Worm (Caenorhabditis elegans): Measurements from ENCODE around the gene dmsr-5.

The dmsr-5 gene

ce11 chrIII:11012264-11012663 lies 17.2 kb upstream of the dmsr-5 start, which contains the start of gene kvs-4:
Gene kvs-4, plus strand, starts transcription at chrIII:11012564.
- TF ChIP-seq T26A5.8 (tag; optimal IDR thresholded peaks at IDR 0.05) (no peak), snpc-1.1 (tag; optimal IDR thresholded peaks at IDR 0.05; ENCODE audit: insufficient read depth) (no peak), pha-4 (tag; optimal IDR thresholded peaks at IDR 0.05) (no peak), F23B12.7 (tag; optimal IDR thresholded peaks at IDR 0.05; ENCODE audit: insufficient read depth) (no peak), tlf-1 (GFP tag; optimal IDR thresholded peaks at IDR 0.05) (no peak), egl-18 (GFP tag; IDR thresholded peaks at IDR 0.05) (no peak), sptf-2 (GFP tag; optimal IDR thresholded peaks at IDR 0.05) (no peak), nfya-1 (tag; optimal IDR thresholded peaks at IDR 0.05; ENCODE audit: borderline replicate concordance, insufficient read depth) (no peak), Y79H2A.3 (GFP tag; conservative IDR thresholded peaks at IDR 0.05) (no peak), T07F8.4 (tag; optimal IDR thresholded peaks at IDR 0.05) (no peak)

ce11 chrIII:11010597-11010996 lies 15.5 kb upstream of the dmsr-5 start:
- TF ChIP-seq F10E7.11 (tag; optimal IDR thresholded peaks at IDR 0.05) (no peak), hrde-1 (tag; optimal IDR thresholded peaks at IDR 0.05; ENCODE audit: borderline replicate concordance) (peak; percentile 14), Y53G8AR.9 (GFP tag; conservative IDR thresholded peaks at IDR 0.05) (0 out of 2 replicates have a peak, but pooled peaks have one; percentile 35), madf-6 (GFP tag; IDR thresholded peaks at IDR 0.05) (peak; percentile 47; the same call in 1 of the 2 replicates), F33H1.4 (GFP tag; IDR thresholded peaks at IDR 0.05) (0 out of 2 replicates have a peak, but pooled peaks have one; percentile 6)

- TF ChIP-seq mxl-1 (tag; optimal IDR thresholded peaks at IDR 0.05) (no peak), attf-6 (GFP tag; IDR thresholded peaks at IDR 0.05) (peak; percentile 45), attf-3 (GFP tag; conservative IDR thresholded peaks at IDR 0.05) (peak; percentile 33; the same call in 1 of the 2 replicates), madf-6 (GFP tag; IDR thresholded peaks at IDR 0.05) (peak; percentile 66), Y53G8AR.9 (GFP tag; conservative IDR thresholded peaks at IDR 0.05) (peak; percentile 71; the same call in 1 of the 2 replicates), hmg-1.2 (GFP tag; IDR thresholded peaks at IDR 0.05) (0 out of 2 replicates have a peak, but pooled peaks have one; percentile 9), lin-54 (GFP tag; optimal IDR thresholded peaks at IDR 0.05) (peak; percentile 37), die-1 (tag; optimal IDR thresholded peaks at IDR 0.05) (no peak), ceh-91 (GFP tag; IDR thresholded peaks at IDR 0.05) (peak; percentile 23; the same call in 1 of the 2 replicates), cebp-1 (GFP tag; IDR thresholded peaks at IDR 0.05) (no peak), cebp-1 (tag; optimal IDR thresholded peaks at IDR 0.05) (no peak), tlf-1 (GFP tag; optimal IDR thresholded peaks at IDR 0.05) (peak; percentile 11), nfyb-1 (GFP tag; IDR thresholded peaks at IDR 0.05) (0 out of 2 replicates have a peak, but pooled peaks have one; percentile 33), B0336.3 (GFP tag; IDR thresholded peaks at IDR 0.05) (peak; percentile 81), T07F8.4 (tag; optimal IDR thresholded peaks at IDR 0.05) (no peak), ekl-4 (GFP tag; IDR thresholded peaks at IDR 0.05) (peak; percentile 75), lin-26 (GFP tag; IDR thresholded peaks at IDR 0.05) (peak; percentile 56; the same call in 1 of the 2 replicates), mcd-1 (GFP tag; IDR thresholded peaks at IDR 0.05) (peak; percentile 50)
Observed at ce11 chrIII:11008869-11009268, 13.8 kb upstream of the dmsr-5 start, which contains the start of gene exos-1. Gene exos-1, plus strand, starts transcription at chrIII:11009043.

DNA sequence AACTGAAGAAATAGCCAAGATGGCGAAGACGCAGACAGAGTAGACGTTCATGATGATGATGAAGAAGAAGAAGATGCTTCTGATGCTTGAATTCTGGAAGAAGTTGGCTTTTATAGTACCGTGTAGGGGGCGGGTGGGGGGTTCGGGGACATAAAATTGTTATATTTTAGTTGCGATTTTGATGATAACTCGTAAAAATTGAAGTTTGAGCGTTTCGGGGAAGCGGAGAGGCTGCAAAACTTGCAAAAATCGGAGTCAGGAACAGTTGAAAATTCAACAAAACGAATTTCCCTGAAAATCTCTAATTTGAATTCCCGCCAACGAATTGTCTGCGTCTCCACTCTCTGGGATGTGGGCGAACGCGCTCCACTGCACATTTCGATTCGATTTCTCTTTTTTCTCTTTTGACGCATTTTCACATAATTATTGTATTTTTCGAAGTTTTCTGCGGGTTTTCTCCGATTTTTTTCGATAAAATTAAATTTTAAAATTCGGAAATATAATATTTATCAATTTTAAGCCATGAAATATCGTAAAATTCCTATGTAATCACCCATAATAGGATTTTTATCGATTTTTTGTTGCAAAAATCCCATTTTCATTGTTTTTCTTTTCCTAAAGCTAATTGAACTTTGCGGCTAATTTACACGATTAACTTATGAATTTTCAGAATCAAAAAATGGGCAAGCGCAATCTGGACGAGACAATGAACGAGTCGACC lies 12.7 kb upstream of the dmsr-5 start, which contains the start of the genes fipr-17 and Y48A6B.3:
TSS of gene fipr-17 (minus strand) at position 51 of the 721 bp plus-strand sequence.
TSS of gene Y48A6B.3 (plus strand) at position 671 of the 721 bp plus-strand sequence.
- TF ChIP-seq hmg-20 (GFP tag; IDR thresholded peaks at IDR 0.05) (no peak), F57C9.4 (tag; optimal IDR thresholded peaks at IDR 0.05) (no peak), ceh-91 (GFP tag; IDR thresholded peaks at IDR 0.05) (peak; percentile 42; the same call in 1 of the 2 replicates), ekl-4 (GFP tag; IDR thresholded peaks at IDR 0.05) (peak; percentile 52; the same call in 1 of the 2 replicates), attf-6 (GFP tag; IDR thresholded peaks at IDR 0.05) (0 out of 2 replicates have a peak, but pooled peaks have one; percentile 16), ztf-28 (GFP tag; IDR thresholded peaks at IDR 0.05) (0 out of 2 replicates have a peak, but pooled peaks have one; percentile 43), egrh-3 (GFP tag; IDR thresholded peaks at IDR 0.05) (0 out of 2 replicates have a peak, but pooled peaks have one; percentile 25), F10E7.11 (tag; optimal IDR thresholded peaks at IDR 0.05) (no peak), die-1 (tag; optimal IDR thresholded peaks at IDR 0.05) (no peak), F23B12.7 (tag; optimal IDR thresholded peaks at IDR 0.05; ENCODE audit: insufficient read depth) (peak; percentile 93), sptf-2 (GFP tag; optimal IDR thresholded peaks at IDR 0.05) (no peak), aptf-3 (GFP tag; IDR thresholded peaks at IDR 0.05) (no peak), gei-17 (GFP tag; optimal IDR thresholded peaks at IDR 0.05) (no peak), Y56A3A.18 (GFP tag; IDR thresholded peaks at IDR 0.05) (no peak), F49E8.2 (tag; optimal IDR thresholded peaks at IDR 0.05; ENCODE audit: insufficient read depth) (peak; percentile 69), snpc-3.4 (tag; optimal IDR thresholded peaks at IDR 0.05) (peak; percentile 69), Y53G8AR.9 (GFP tag; conservative IDR thresholded peaks at IDR 0.05) (peak; percentile 50; the same call in 1 of the 2 replicates), let-526 (GFP tag; IDR thresholded peaks at IDR 0.05) (no peak)

Data from whole organism, young adult.